Fruit fly (Drosophila melanogaster) whole organism, wandering third instar larva: ENCODE measurements around the gene CG10237.

Experiments
- Abd-B ChIP-seq: fragments of >200 bp; optimal IDR thresholded peaks from 2 replicates; lab custom pipeline; 2017; ENCODE audit warnings: missing biosample characterization, missing genetic modification characterization
- CG9705 ChIP-seq: fragments of 200-800 bp; sonication (Bioruptor generic); optimal IDR thresholded peaks from 2 replicates; lab custom pipeline; 2018; ENCODE audit warnings: missing biosample characterization, mild to moderate bottlenecking, missing genetic modification characterization
- CrebA ChIP-seq: fragments of 200-800 bp; sonication (Bioruptor generic); optimal IDR thresholded peaks from 2 replicates; lab custom pipeline; 2016; ENCODE audit warnings: missing biosample characterization, mild to moderate bottlenecking, missing genetic modification characterization, borderline replicate concordance
- Dfd ChIP-seq: fragments of >200 bp; optimal IDR thresholded peaks from 2 replicates; lab custom pipeline; 2017; ENCODE audit warnings: missing biosample characterization, missing genetic modification characterization
- GATAd ChIP-seq: sonication (Bioruptor generic); optimal IDR thresholded peaks from 2 replicates; lab custom pipeline; 2016; ENCODE audit warnings: missing biosample characterization, missing genetic modification characterization
- HLH106 ChIP-seq: fragments of 200-800 bp; optimal IDR thresholded peaks from 3 replicates; lab custom pipeline; 2019; ENCODE audit warnings: missing biosample characterization, mild to moderate bottlenecking, missing genetic modification characterization, moderate library complexity
- Hnf4 ChIP-seq: fragments of 200-800 bp; sonication (Bioruptor generic); optimal IDR thresholded peaks from 2 replicates; lab custom pipeline; 2016; ENCODE audit warnings: missing biosample characterization, mild to moderate bottlenecking, missing genetic modification characterization
- Hr83 ChIP-seq: fragments of 200-300 bp; sonication (Bioruptor generic); optimal IDR thresholded peaks from 2 replicates; lab custom pipeline; 2016; ENCODE audit warnings: missing biosample characterization, mild to moderate bottlenecking, missing genetic modification characterization, moderate library complexity; ENCODE audit not compliant: poor library complexity, severe bottlenecking
- Jra ChIP-seq: sonication (Bioruptor generic); optimal IDR thresholded peaks from 2 replicates; lab custom pipeline; 2016; ENCODE audit warnings: missing biosample characterization, missing genetic modification characterization
- Mio ChIP-seq: sonication (Bioruptor generic); optimal IDR thresholded peaks from 2 replicates; lab custom pipeline; 2016; ENCODE audit warnings: missing biosample characterization, missing genetic modification characterization
- Myc ChIP-seq: fragments of >200 bp; optimal IDR thresholded peaks from 2 replicates; lab custom pipeline; 2017
- OdsH ChIP-seq: fragments of 200-800 bp; sonication (Bioruptor generic); optimal IDR thresholded peaks from 2 replicates; lab custom pipeline; 2016; ENCODE audit warnings: missing biosample characterization, mild to moderate bottlenecking, missing genetic modification characterization
- br ChIP-seq: fragments of 200-800 bp; sonication (Bioruptor generic); optimal IDR thresholded peaks from 2 replicates; lab custom pipeline; 2016; ENCODE audit warnings: missing biosample characterization, missing genetic modification characterization
- brk ChIP-seq: fragments of 200-800 bp; sonication (Bioruptor generic); optimal IDR thresholded peaks from 2 replicates; lab custom pipeline; 2016; ENCODE audit warnings: missing biosample characterization, mild to moderate bottlenecking, missing genetic modification characterization
- dl ChIP-seq, 2 experiments: fragments of 175-275, 200-275 bp in 1 of 2; fragments of 200-275 bp in 1 of 2; sonication (Bioruptor generic); optimal IDR thresholded peaks; lab custom pipeline; 2018; ENCODE audit warnings: mild to moderate bottlenecking in 2 of 2, missing biosample characterization in 2 of 2, missing genetic modification characterization in 2 of 2, moderate library complexity in 2 of 2; ENCODE audit not compliant: partially characterized antibody in 2 of 2, insufficient read depth in 1 of 2
- dsf ChIP-seq: sonication (Bioruptor generic); optimal IDR thresholded peaks from 2 replicates; lab custom pipeline; 2016; ENCODE audit warnings: missing biosample characterization, missing genetic modification characterization, borderline replicate concordance
- foxo ChIP-seq, 2 experiments: fragments of 200-800 bp; sonication (Bioruptor generic); optimal IDR thresholded peaks; 2 replicates in 1 of 2; 3 replicates in 1 of 2; lab custom pipeline; 2016 to 2017; ENCODE audit warnings: missing biosample characterization in 2 of 2, missing genetic modification characterization in 2 of 2
- fru ChIP-seq: fragments of 200-800 bp; sonication (Bioruptor generic); optimal IDR thresholded peaks from 3 replicates; lab custom pipeline; 2016; ENCODE audit warnings: missing biosample characterization, mild to moderate bottlenecking, missing genetic modification characterization
- h ChIP-seq: fragments of 200-800 bp; sonication (Bioruptor generic); optimal IDR thresholded peaks from 3 replicates; lab custom pipeline; 2016; ENCODE audit warnings: missing biosample characterization, mild to moderate bottlenecking, missing genetic modification characterization
- lola ChIP-seq: fragments of >200 bp; optimal IDR thresholded peaks from 2 replicates; lab custom pipeline; 2017; ENCODE audit warnings: missing biosample characterization, missing genetic modification characterization
- pan ChIP-seq: fragments of >200 bp; optimal IDR thresholded peaks from 2 replicates; lab custom pipeline; 2017
- psq ChIP-seq: fragments of 200-800 bp; sonication (Bioruptor generic); optimal IDR thresholded peaks from 3 replicates; lab custom pipeline; 2017; ENCODE audit warnings: missing biosample characterization, mild to moderate bottlenecking, missing genetic modification characterization, moderate library complexity
- rgr ChIP-seq: fragments of 200-800 bp; sonication (Bioruptor generic); optimal IDR thresholded peaks from 3 replicates; lab custom pipeline; 2016; ENCODE audit warnings: missing biosample characterization, mild to moderate bottlenecking, missing genetic modification characterization
- sage ChIP-seq: fragments of 200-800 bp; sonication (Bioruptor generic); optimal IDR thresholded peaks from 2 replicates; lab custom pipeline; 2016; ENCODE audit warnings: missing biosample characterization, mild to moderate bottlenecking, missing genetic modification characterization
- sv ChIP-seq: fragments of 200-800 bp; sonication (Bioruptor generic); optimal IDR thresholded peaks from 3 replicates; lab custom pipeline; 2016; ENCODE audit warnings: missing biosample characterization, missing genetic modification characterization
- tai ChIP-seq: sonication (Bioruptor generic); optimal IDR thresholded peaks from 2 replicates; lab custom pipeline; 2016; ENCODE audit warnings: missing biosample characterization, missing genetic modification characterization
- woc ChIP-seq: sonication (Bioruptor generic); optimal IDR thresholded peaks from 2 replicates; lab custom pipeline; 2016; ENCODE audit warnings: missing biosample characterization, mild to moderate bottlenecking, missing genetic modification characterization

CG10237 gene

dm6 chr2L:19405685-19406357 lies 36.7 kb downstream of the CG10237 start:
- no peak for TF ChIP-seq br (GFP tag; lab: Kevin White, UChicago)
- TF ChIP-seq sv (GFP tag; lab: Kevin White, UChicago), result no peak
- no peak for TF ChIP-seq CrebA (GFP tag; lab: Kevin White, UChicago)
- no peak for TF ChIP-seq Myc (lab: Kevin White, UChicago)
- no peak for TF ChIP-seq fru (GFP tag; lab: Kevin White, UChicago)
- TF ChIP-seq OdsH (GFP tag; lab: Kevin White, UChicago), result no peak
- TF ChIP-seq, all 38 proteins: peak for 0

- TF ChIP-seq CG9705 (GFP tag; lab: Kevin White, UChicago), result no peak
- no peak for TF ChIP-seq Hr83 (GFP tag; lab: Kevin White, UChicago)
- no peak for TF ChIP-seq Hnf4 (GFP tag; lab: Kevin White, UChicago)
- no peak for TF ChIP-seq pan (lab: Kevin White, UChicago)
- no peak for TF ChIP-seq foxo (GFP tag; optimal IDR thresholded peaks at IDR 0.05; lab: Kevin White, UChicago)
- TF ChIP-seq HLH106 (tag; lab: Kevin White, UChicago), result no peak
- no peak for TF ChIP-seq dsf (GFP tag; lab: Kevin White, UChicago)
- no peak for TF ChIP-seq Dfd (GFP tag; lab: Kevin White, UChicago)
These were observed 37.7 kb downstream of the CG10237 start for dm6 chr2L:19404804-19405203.

- no peak for TF ChIP-seq brk (GFP tag; lab: Kevin White, UChicago)
- no peak for TF ChIP-seq foxo (GFP tag; optimal IDR thresholded peaks at IDR 0.05; lab: Kevin White, UChicago)
- TF ChIP-seq pan (lab: Kevin White, UChicago), result no peak
- TF ChIP-seq woc (GFP tag; lab: Kevin White, UChicago), result no peak
- no peak for TF ChIP-seq Hr83 (GFP tag; lab: Kevin White, UChicago)
- no peak for TF ChIP-seq psq
These were observed 39.1 kb downstream of the CG10237 start for dm6 chr2L:19403398-19403797.

- no peak for TF ChIP-seq Hnf4 (GFP tag; lab: Kevin White, UChicago)
- no peak for TF ChIP-seq CG9705 (GFP tag; lab: Kevin White, UChicago)
- TF ChIP-seq dsf (GFP tag; lab: Kevin White, UChicago), result no peak
- no peak for TF ChIP-seq tai (GFP tag; lab: Kevin White, UChicago)
- TF ChIP-seq Mio, result no peak
- no peak for TF ChIP-seq dl (GFP tag; optimal IDR thresholded peaks at IDR 0.05; lab: Kevin White, UChicago; ENCODE audit: insufficient read depth in 1 of 2, partially characterized antibody in 2 of 2)
- TF ChIP-seq OdsH (GFP tag; lab: Kevin White, UChicago), result no peak
- no peak for TF ChIP-seq HLH106 (tag; lab: Kevin White, UChicago)
- TF ChIP-seq pan (lab: Kevin White, UChicago), result no peak
- no peak for TF ChIP-seq lola (GFP tag; lab: Kevin White, UChicago)
- TF ChIP-seq Abd-B, result no peak
- no peak for TF ChIP-seq foxo (GFP tag; optimal IDR thresholded peaks at IDR 0.05; lab: Kevin White, UChicago)
- no peak for TF ChIP-seq Jra (GFP tag; lab: Kevin White, UChicago)
- no peak for TF ChIP-seq sage
These were observed 39.9 kb downstream of the CG10237 start for dm6 chr2L:19402667-19403066.

- TF ChIP-seq rgr (GFP tag; lab: Kevin White, UChicago) (peak; percentile 33), h (GFP tag; lab: Kevin White, UChicago) (peak; percentile 33), GATAd (GFP tag; lab: Kevin White, UChicago) (no peak)
- TF ChIP-seq, all 38 proteins: peak for 2
These were observed 40.6 kb downstream of the CG10237 start for dm6 chr2L:19401914-19402313.
